Fruit fly (Drosophila melanogaster): Measurements from ENCODE around the gene Pino.

DNA sequence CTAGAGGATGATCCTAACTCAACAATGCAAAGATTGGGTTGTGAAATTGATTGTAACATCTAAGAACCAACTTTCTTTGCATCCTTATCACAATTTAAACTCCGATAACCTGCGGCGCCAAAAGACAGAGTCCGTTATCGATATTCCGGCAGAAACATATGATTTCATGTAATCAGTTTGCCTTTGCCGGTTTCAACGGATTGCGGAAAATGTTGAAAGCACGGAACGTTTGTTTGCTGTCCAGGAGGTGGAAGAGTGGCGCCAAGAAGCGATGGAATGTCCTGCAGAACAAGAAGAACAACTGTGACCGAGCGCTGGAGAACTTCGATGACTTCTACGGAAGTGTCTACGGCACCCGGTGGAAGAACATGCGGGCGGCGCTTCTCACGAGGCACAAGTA, 18.9 kb upstream of the Pino start:
- TF ChIP-seq Myc (optimal IDR thresholded peaks at IDR 0.05) (no peak), h (optimal IDR thresholded peaks at IDR 0.05) (no peak), Sin3A (optimal IDR thresholded peaks at IDR 0.05) (no peak)
